Worm (Caenorhabditis elegans): ENCODE data around the gene zhit-2.
A peak's percentile ranks its signal among the peaks of the same experiment; 100 is the strongest.

- no peak for TF ChIP-seq ztf-28 (GFP tag; IDR thresholded peaks at IDR 0.05)
- TF ChIP-seq akir-1 (GFP tag; optimal IDR thresholded peaks at IDR 0.05): no peak
- no peak for TF ChIP-seq snpc-4 (GFP tag; optimal IDR thresholded peaks at IDR 0.05)
- peak in 2 of 4 experiments; percentile 42 to 47 for TF ChIP-seq snpc-4 (tag; optimal IDR thresholded peaks at IDR 0.05)
- peak in 1 of 3 experiments; percentile 62 for TF ChIP-seq lin-35 (GFP tag; optimal IDR thresholded peaks at IDR 0.05)
- TF ChIP-seq ama-1 (optimal IDR thresholded peaks at IDR 0.05): peak; percentile 96
- TF ChIP-seq ama-1 (GFP tag; optimal IDR thresholded peaks at IDR 0.05): peak in 1 of 2 experiments; percentile 68
- peak; percentile 96 for TF ChIP-seq dpff-1 (tag; optimal IDR thresholded peaks at IDR 0.05)
- TF ChIP-seq repo-1 (tag; optimal IDR thresholded peaks at IDR 0.05): peak; percentile 86
- TF ChIP-seq pha-4 (tag; optimal IDR thresholded peaks at IDR 0.05): no peak
Measured at ce11 chrIII:4195306-4196008, 48.7 kb downstream of the zhit-2 start.

All from whole organism, young adult.